Worm (Caenorhabditis elegans): ENCODE data around the gene eat-3.

DNA sequence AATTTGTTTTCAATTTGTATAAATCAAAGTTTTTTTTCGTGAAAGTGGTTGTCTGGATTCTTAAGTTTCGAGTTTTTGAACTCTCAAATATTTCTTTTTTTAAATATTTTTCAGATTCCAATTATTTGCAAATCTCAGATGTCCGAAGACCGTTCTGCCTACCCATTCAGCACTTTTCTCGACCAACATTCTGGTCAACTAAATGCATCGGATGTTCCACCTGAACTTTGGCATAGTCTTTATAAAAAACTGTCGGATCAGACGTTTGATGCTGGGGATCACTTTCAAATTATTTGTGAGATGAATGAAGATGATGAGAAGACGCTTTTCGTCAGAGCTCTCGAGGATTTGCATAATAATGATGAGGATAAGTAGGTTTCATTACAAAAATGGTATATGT lies 14.2 kb downstream of the eat-3 start, which contains the start of gene ttll-12:
- TF ChIP-seq snpc-4 (tag; optimal IDR thresholded peaks at IDR 0.05) (no peak), lin-13 (tag; optimal IDR thresholded peaks at IDR 0.05) (no peak), ztf-11 (tag; optimal IDR thresholded peaks at IDR 0.05) (no peak), blmp-1 (tag; optimal IDR thresholded peaks at IDR 0.05) (no peak), nhr-28 (tag; optimal IDR thresholded peaks at IDR 0.05) (no peak), unc-62 (GFP tag; optimal IDR thresholded peaks at IDR 0.05) (no peak), cnd-1 (tag; optimal IDR thresholded peaks at IDR 0.05) (no peak), nhr-237 (tag; optimal IDR thresholded peaks at IDR 0.05) (no peak), pha-4 (tag; optimal IDR thresholded peaks at IDR 0.05) (no peak), lsy-2 (tag; optimal IDR thresholded peaks at IDR 0.05) (no peak), elt-1 (tag; optimal IDR thresholded peaks at IDR 0.05; ENCODE audit: borderline replicate concordance, insufficient read depth) (no peak), zip-8 (tag; optimal IDR thresholded peaks at IDR 0.05) (no peak), nhr-2 (tag; optimal IDR thresholded peaks at IDR 0.05) (no peak)

Data from whole organism, mixed stage, embryonic.